Fruit fly (Drosophila melanogaster): ENCODE data around the gene CG15056.

Gene CG15056

dm6 chrX:18367806-18368643, 47.2 kb upstream of the CG15056 start (continued):
- TF ChIP-seq jumu (GFP tag; optimal IDR thresholded peaks at IDR 0.05) (peak; percentile 78), NC2β (GFP tag; optimal IDR thresholded peaks at IDR 0.05) (peak; percentile 17), sd (tag; optimal IDR thresholded peaks at IDR 0.05) (peak; percentile 84), CG12769 (tag; optimal IDR thresholded peaks at IDR 0.05) (peak; percentile 96), gro (GFP tag; optimal IDR thresholded peaks at IDR 0.05) (peak; percentile 82), CG4360 (GFP tag; IDR thresholded peaks at IDR 0.05) (no peak), slou (GFP tag; optimal IDR thresholded peaks at IDR 0.05) (no peak), BtbVII (GFP tag; optimal IDR thresholded peaks at IDR 0.05) (peak; percentile 60), Ada2b (GFP tag; IDR thresholded peaks at IDR 0.05) (peak; percentile 79), CG6254 (GFP tag; optimal IDR thresholded peaks at IDR 0.05) (peak; percentile 50), fd64A (GFP tag; optimal IDR thresholded peaks at IDR 0.05) (no peak), CG3281 (GFP tag; optimal IDR thresholded peaks at IDR 0.05) (peak; percentile 67), hkb (optimal IDR thresholded peaks at IDR 0.05) (no peak), hkb (GFP tag; IDR thresholded peaks at IDR 0.05) (peak; percentile 62), CG14667 (GFP tag; IDR thresholded peaks at IDR 0.05) (peak; percentile 28; the same call in 1 of the 2 replicates), ash1 (GFP tag; optimal IDR thresholded peaks at IDR 0.05) (peak; percentile 54), CG2199 (GFP tag; IDR thresholded peaks at IDR 0.05) (peak; percentile 37; the same call in 1 of the 3 replicates), pb (GFP tag; optimal IDR thresholded peaks at IDR 0.05) (peak; percentile 43), Oaz (GFP tag; IDR thresholded peaks at IDR 0.05) (peak; percentile 73), Rx (GFP tag; IDR thresholded peaks at IDR 0.05) (peak; percentile 50), hbn (GFP tag; IDR thresholded peaks at IDR 0.05; ENCODE audit: partially characterized antibody) (no peak), gce (GFP tag; IDR thresholded peaks at IDR 0.05) (peak; percentile 69; the same call in 2 of the 3 replicates), fru (optimal IDR thresholded peaks at IDR 0.05) (no peak), Usf (GFP tag; optimal IDR thresholded peaks at IDR 0.05) (peak; percentile 38), btn (GFP tag; optimal IDR thresholded peaks at IDR 0.05) (peak; percentile 12), eyg (GFP tag; optimal IDR thresholded peaks at IDR 0.05) (peak; percentile 38), trh (GFP tag; optimal IDR thresholded peaks at IDR 0.05) (no peak), E2f1 (GFP tag; IDR thresholded peaks at IDR 0.05) (peak; percentile 59), sr (GFP tag; IDR thresholded peaks at IDR 0.05) (no peak), unc-4 (GFP tag; IDR thresholded peaks at IDR 0.05; ENCODE audit: partially characterized antibody) (no peak), CG17612 (GFP tag; IDR thresholded peaks at IDR 0.05) (0 out of 2 replicates have a peak, but pooled peaks have one; percentile 42), NfI (GFP tag; optimal IDR thresholded peaks at IDR 0.05) (peak; percentile 62), pros (GFP tag; optimal IDR thresholded peaks at IDR 0.05) (no peak), CG17361 (GFP tag; IDR thresholded peaks at IDR 0.05) (peak; percentile 41; the same call in 1 of the 3 replicates), Elba2 (GFP tag; optimal IDR thresholded peaks at IDR 0.05) (no peak), Dp (GFP tag; optimal IDR thresholded peaks at IDR 0.05) (no peak), E2f2 (GFP tag; IDR thresholded peaks at IDR 0.05) (no peak), CG11093 (GFP tag; IDR thresholded peaks at IDR 0.05) (peak; percentile 46; the same call in 2 of the 3 replicates), CG8944 (GFP tag; optimal IDR thresholded peaks at IDR 0.05) (peak; percentile 54), Gsc (GFP tag; IDR thresholded peaks at IDR 0.05) (no peak), CG3726 (GFP tag; IDR thresholded peaks at IDR 0.05) (0 out of 3 replicates have a peak, but pooled peaks have one; percentile 59), lilli (GFP tag; optimal IDR thresholded peaks at IDR 0.05) (peak; percentile 81), CG30431 (GFP tag; optimal IDR thresholded peaks at IDR 0.05) (peak; percentile 40), CG30403 (GFP tag; optimal IDR thresholded peaks at IDR 0.05) (peak; percentile 63), ken (GFP tag; IDR thresholded peaks at IDR 0.05) (peak; percentile 68; the same call in 1 of the 3 replicates), Dref (GFP tag; IDR thresholded peaks at IDR 0.05) (0 out of 2 replicates have a peak, but pooled peaks have one; percentile 22), bowl (GFP tag; IDR thresholded peaks at IDR 0.05) (peak; percentile 62), CG14441 (GFP tag; IDR thresholded peaks at IDR 0.05) (peak; percentile 79), CG5245 (GFP tag; optimal IDR thresholded peaks at IDR 0.05) (peak; percentile 32), CG9727 (GFP tag; optimal IDR thresholded peaks at IDR 0.05) (peak; percentile 38), Hmx (GFP tag; optimal IDR thresholded peaks at IDR 0.05) (no peak)
